Worm (Caenorhabditis elegans) whole organism, L2 larva: ENCODE data around the gene R08C7.1.
A peak's percentile ranks its signal among the peaks of the same experiment; 100 is the strongest.

Source experiments
- C34F6.9 ChIP-seq: fragments of 150-350 bp; optimal IDR thresholded peaks from 2 replicates; lab custom pipeline; 2014; ENCODE audit warnings: missing biosample characterization, missing genetic modification characterization
- R02D3.7 ChIP-seq: fragments of 150-350 bp; optimal IDR thresholded peaks from 2 replicates; lab custom pipeline; 2014; ENCODE audit warnings: missing biosample characterization, missing genetic modification characterization
- Y55F3AM.14 ChIP-seq: fragments of 200-800 bp; sonication (Bioruptor generic); optimal IDR thresholded peaks from 2 replicates; lab custom pipeline; 2018; ENCODE audit warnings: mild to moderate bottlenecking, missing genetic modification characterization, missing compliant biosample characterization
- aly-2 ChIP-seq: fragments of 150-350 bp; optimal IDR thresholded peaks from 2 replicates; lab custom pipeline; 2014; ENCODE audit warnings: missing biosample characterization, missing genetic modification characterization
- ama-1 ChIP-seq: fragments of 150-350 bp; optimal IDR thresholded peaks from 2 replicates; lab custom pipeline; 2018; ENCODE audit warnings: inconsistent platforms
- blmp-1 ChIP-seq: sonication (generic microtip); optimal IDR thresholded peaks from 2 replicates; lab custom pipeline; 2017; ENCODE audit warnings: missing genetic modification characterization, mild to moderate bottlenecking, missing compliant biosample characterization, antibody characterized with exemption, moderate library complexity; ENCODE audit not compliant: insufficient read depth
- ceh-16 ChIP-seq: fragments of 150-350 bp; optimal IDR thresholded peaks from 2 replicates; lab custom pipeline; 2014; ENCODE audit warnings: missing biosample characterization, missing genetic modification characterization
- ceh-82 ChIP-seq: fragments of 150-350 bp; optimal IDR thresholded peaks from 2 replicates; lab custom pipeline; 2014; ENCODE audit warnings: missing biosample characterization, missing genetic modification characterization
- crh-2 ChIP-seq: sonication (generic microtip); optimal IDR thresholded peaks from 2 replicates; lab custom pipeline; 2017; ENCODE audit warnings: missing biosample characterization, missing genetic modification characterization
- dmd-4 ChIP-seq: sonication (generic microtip); optimal IDR thresholded peaks from 2 replicates; lab custom pipeline; 2017; ENCODE audit warnings: missing biosample characterization, missing genetic modification characterization
- egl-27 ChIP-seq: sonication (generic microtip); optimal IDR thresholded peaks from 3 replicates; lab custom pipeline; 2017; ENCODE audit warnings: missing biosample characterization, missing genetic modification reagents, missing genetic modification characterization
- elt-1 ChIP-seq: fragments of 150-350 bp; optimal IDR thresholded peaks from 2 replicates; lab custom pipeline; 2014; ENCODE audit warnings: missing biosample characterization, missing genetic modification characterization
- fos-1 ChIP-seq: fragments of 150-350 bp; optimal IDR thresholded peaks from 2 replicates; lab custom pipeline; 2014; ENCODE audit warnings: missing biosample characterization, missing genetic modification characterization
- gmeb-1 ChIP-seq: fragments of 150-350 bp; optimal IDR thresholded peaks from 2 replicates; lab custom pipeline; 2014; ENCODE audit warnings: missing biosample characterization, missing genetic modification characterization
- lin-13 ChIP-seq: fragments of 150-350 bp; optimal IDR thresholded peaks from 2 replicates; lab custom pipeline; 2014; ENCODE audit warnings: missing biosample characterization, missing genetic modification reagents, missing genetic modification characterization
- lin-39 ChIP-seq: fragments of 150-350 bp; optimal IDR thresholded peaks from 2 replicates; lab custom pipeline; 2014; ENCODE audit warnings: missing biosample characterization, missing genetic modification reagents, missing genetic modification characterization
- lsy-2 ChIP-seq, 2 experiments: fragments of 150-350 bp in 1 of 2; sonication (generic microtip) in 1 of 2; optimal IDR thresholded peaks; 2 replicates each; lab custom pipeline; 2014 to 2017; ENCODE audit warnings: missing biosample characterization in 2 of 2, missing genetic modification characterization in 2 of 2
- mab-5 ChIP-seq: fragments of 150-350 bp; optimal IDR thresholded peaks from 2 replicates; lab custom pipeline; 2014; ENCODE audit warnings: missing biosample characterization, missing genetic modification characterization
- mbf-1 ChIP-seq: sonication (generic microtip); optimal IDR thresholded peaks from 2 replicates; lab custom pipeline; 2017; ENCODE audit warnings: missing biosample characterization, missing genetic modification characterization
- mdl-1 ChIP-seq, 2 experiments: fragments of 150-350 bp in 1 of 2; sonication (generic microtip) in 1 of 2; optimal IDR thresholded peaks; 2 replicates each; lab custom pipeline; 2017; ENCODE audit warnings: missing biosample characterization in 2 of 2, missing genetic modification characterization in 2 of 2
- nhr-10 ChIP-seq: sonication (generic microtip); optimal IDR thresholded peaks from 2 replicates; lab custom pipeline; 2017; ENCODE audit warnings: missing biosample characterization, missing genetic modification characterization
- nhr-11 ChIP-seq: fragments of 150-350 bp; optimal IDR thresholded peaks from 2 replicates; lab custom pipeline; 2014; ENCODE audit warnings: missing biosample characterization, missing genetic modification characterization
- nhr-12 ChIP-seq: fragments of 150-350 bp; optimal IDR thresholded peaks from 2 replicates; lab custom pipeline; 2014; ENCODE audit warnings: missing biosample characterization, missing genetic modification characterization
- nhr-129 ChIP-seq: fragments of 150-350 bp; optimal IDR thresholded peaks from 2 replicates; lab custom pipeline; 2014; ENCODE audit warnings: missing biosample characterization, missing genetic modification characterization
- nhr-21 ChIP-seq: fragments of 150-350 bp; optimal IDR thresholded peaks from 2 replicates; lab custom pipeline; 2014; ENCODE audit warnings: missing biosample characterization, missing genetic modification characterization
- nhr-23 ChIP-seq: fragments of 150-350 bp; optimal IDR thresholded peaks from 2 replicates; lab custom pipeline; 2014; ENCODE audit warnings: missing biosample characterization, missing genetic modification reagents, missing genetic modification characterization
- nhr-237 ChIP-seq: fragments of 150-350 bp; optimal IDR thresholded peaks from 2 replicates; lab custom pipeline; 2014; ENCODE audit warnings: missing biosample characterization, missing genetic modification characterization
- nhr-77 ChIP-seq: fragments of 150-350 bp; optimal IDR thresholded peaks from 2 replicates; lab custom pipeline; 2014; ENCODE audit warnings: missing biosample characterization, missing genetic modification characterization
- peb-1 ChIP-seq: fragments of 150-350 bp; optimal IDR thresholded peaks from 2 replicates; lab custom pipeline; 2014; ENCODE audit warnings: missing biosample characterization, missing genetic modification characterization
- sem-4 ChIP-seq: fragments of 150-350 bp; optimal IDR thresholded peaks from 2 replicates; lab custom pipeline; 2014; ENCODE audit warnings: missing biosample characterization, missing genetic modification reagents, missing genetic modification characterization
- skn-1 ChIP-seq: sonication (generic microtip); optimal IDR thresholded peaks from 2 replicates; lab custom pipeline; 2017; ENCODE audit warnings: missing biosample characterization, missing genetic modification characterization
- sma-3 ChIP-seq: sonication (generic microtip); optimal IDR thresholded peaks from 2 replicates; lab custom pipeline; 2016; ENCODE audit warnings: missing genetic modification reagents, missing genetic modification characterization, missing compliant biosample characterization
- sma-9 ChIP-seq, 2 experiments: fragments of 150-350 bp in 1 of 2; sonication (generic microtip) in 1 of 2; optimal IDR thresholded peaks; 2 replicates each; lab custom pipeline; 2014 to 2016; ENCODE audit warnings: missing genetic modification characterization in 2 of 2, mild to moderate bottlenecking in 1 of 2, missing biosample characterization in 1 of 2, missing compliant biosample characterization in 1 of 2, missing genetic modification reagents in 1 of 2, moderate library complexity in 1 of 2
- snpc-4 ChIP-seq: fragments of 150-350 bp; optimal IDR thresholded peaks from 2 replicates; lab custom pipeline; 2014; ENCODE audit warnings: missing biosample characterization, missing genetic modification characterization
- unc-55 ChIP-seq: fragments of 150-350 bp; sonication (generic microtip); optimal IDR thresholded peaks from 3 replicates; lab custom pipeline; 2014; ENCODE audit warnings: missing biosample characterization, missing genetic modification reagents, missing genetic modification characterization
- unc-62 ChIP-seq: fragments of 150-350 bp; optimal IDR thresholded peaks from 2 replicates; lab custom pipeline; 2014; ENCODE audit warnings: missing biosample characterization, missing genetic modification reagents, missing genetic modification characterization
- ztf-1 ChIP-seq: fragments of 200-800 bp; sonication (Bioruptor generic); conservative IDR thresholded peaks from 2 replicates; pipeline ENCODE4 v1.3.6; 2022; ENCODE audit warnings: missing genetic modification characterization, missing compliant biosample characterization
- ztf-11 ChIP-seq: sonication (generic microtip); optimal IDR thresholded peaks from 2 replicates; lab custom pipeline; 2017; ENCODE audit warnings: missing biosample characterization, missing genetic modification characterization
- ztf-4 ChIP-seq: fragments of 150-350 bp; optimal IDR thresholded peaks from 2 replicates; lab custom pipeline; 2014; ENCODE audit warnings: missing biosample characterization, missing genetic modification characterization

R08C7.1 gene

ce11 chrIV:4434441-4435084 lies 17.1 kb upstream of the R08C7.1 start, which contains the start of the genes R08C7.8 and R08C7.4:
Gene R08C7.8 (minus strand): TSS chrIV:4434541.
Gene R08C7.4 (plus strand): TSS chrIV:4435034.
- TF ChIP-seq lin-39 (tag; lab: Kevin White, UChicago) (no peak), nhr-237 (no peak), peb-1 (tag; lab: Kevin White, UChicago) (no peak), snpc-4 (tag; lab: Kevin White, UChicago) (no peak), nhr-129 (tag; lab: Kevin White, UChicago) (no peak), mbf-1 (tag; lab: Kevin White, UChicago) (no peak), ztf-4 (tag; lab: Kevin White, UChicago) (no peak), crh-2 (tag; lab: Kevin White, UChicago) (no peak), ceh-16 (tag; lab: Kevin White, UChicago) (no peak), egl-27 (tag; lab: Kevin White, UChicago) (no peak), nhr-10 (tag; lab: Kevin White, UChicago) (no peak), unc-55 (GFP tag; lab: Kevin White, UChicago) (no peak), skn-1 (no peak), mdl-1 (tag; optimal IDR thresholded peaks at IDR 0.05; lab: Kevin White, UChicago) (no peak), sma-3 (no peak), elt-1 (tag; lab: Kevin White, UChicago) (no peak), ztf-11 (tag; lab: Kevin White, UChicago) (no peak)

ce11 chrIV:4437825-4438224 lies 13.9 kb upstream of the R08C7.1 start:
- TF ChIP-seq unc-55 (GFP tag; lab: Kevin White, UChicago), result no peak
- peak; percentile 45 for TF ChIP-seq sma-9 (GFP tag; optimal IDR thresholded peaks at IDR 0.05; lab: Kevin White, UChicago)
- TF ChIP-seq sma-9 (tag; optimal IDR thresholded peaks at IDR 0.05; lab: Kevin White, UChicago), result no peak
- TF ChIP-seq R02D3.7 (tag; lab: Kevin White, UChicago), result no peak
- TF ChIP-seq dmd-4 (tag; lab: Kevin White, UChicago), result no peak
- no peak for TF ChIP-seq nhr-23 (tag; lab: Kevin White, UChicago)
- no peak for TF ChIP-seq ztf-4 (tag; lab: Kevin White, UChicago)
- TF ChIP-seq mdl-1 (tag; optimal IDR thresholded peaks at IDR 0.05; lab: Kevin White, UChicago), result no peak
- no peak for TF ChIP-seq fos-1 (tag; lab: Kevin White, UChicago)
- no peak for TF ChIP-seq lsy-2 (tag; optimal IDR thresholded peaks at IDR 0.05; lab: Kevin White, UChicago)
- TF ChIP-seq mab-5 (tag; lab: Kevin White, UChicago), result no peak
- TF ChIP-seq gmeb-1, result no peak
- no peak for TF ChIP-seq C34F6.9 (tag; lab: Kevin White, UChicago)
- no peak for TF ChIP-seq nhr-21
- TF ChIP-seq skn-1, result no peak
- peak; percentile 51 for TF ChIP-seq elt-1 (tag; lab: Kevin White, UChicago)

ce11 chrIV:4439190-4439589 lies 12.5 kb upstream of the R08C7.1 start, which contains the start of gene fbxb-74:
Gene fbxb-74 (minus strand): TSS chrIV:4439290.
- TF ChIP-seq ceh-82 (tag; lab: Kevin White, UChicago) (no peak), sem-4 (tag; lab: Kevin White, UChicago) (no peak), aly-2 (tag; lab: Kevin White, UChicago) (no peak), Y55F3AM.14 (GFP tag; lab: Kevin White, UChicago) (no peak), R02D3.7 (tag; lab: Kevin White, UChicago) (no peak), ztf-4 (tag; lab: Kevin White, UChicago) (no peak), nhr-12 (tag; lab: Kevin White, UChicago) (no peak), skn-1 (no peak), ceh-16 (tag; lab: Kevin White, UChicago) (no peak), unc-62 (GFP tag; lab: Kevin White, UChicago) (no peak), ama-1 (lab: Kevin White, UChicago) (no peak), blmp-1 (tag; lab: Kevin White, UChicago) (no peak), nhr-21 (no peak), nhr-237 (no peak)

ce11 chrIV:4441077-4441476 lies 10.6 kb upstream of the R08C7.1 start, which contains the start of gene fbxb-75:
Gene fbxb-75 (minus strand): TSS chrIV:4441177.
- TF ChIP-seq lsy-2 (tag; optimal IDR thresholded peaks at IDR 0.05; lab: Kevin White, UChicago) (no peak), ceh-82 (tag; lab: Kevin White, UChicago) (no peak), lin-39 (tag; lab: Kevin White, UChicago) (no peak), C34F6.9 (tag; lab: Kevin White, UChicago) (no peak), mbf-1 (tag; lab: Kevin White, UChicago) (no peak), aly-2 (tag; lab: Kevin White, UChicago) (no peak), lin-13 (GFP tag; lab: Kevin White, UChicago) (no peak), nhr-11 (tag; lab: Kevin White, UChicago) (no peak), nhr-12 (tag; lab: Kevin White, UChicago) (no peak), ztf-11 (tag; lab: Kevin White, UChicago) (no peak), nhr-21 (no peak), snpc-4 (tag; lab: Kevin White, UChicago) (no peak), unc-62 (GFP tag; lab: Kevin White, UChicago) (no peak), unc-55 (GFP tag; lab: Kevin White, UChicago) (no peak), ceh-16 (tag; lab: Kevin White, UChicago) (no peak), mab-5 (tag; lab: Kevin White, UChicago) (no peak), nhr-129 (tag; lab: Kevin White, UChicago) (no peak), nhr-77 (tag; lab: Kevin White, UChicago) (no peak), ztf-1 (no peak)
